Worm (Caenorhabditis elegans): ENCODE data around the gene nhx-3.

- TF ChIP-seq unc-130 (GFP tag; optimal IDR thresholded peaks at IDR 0.05): no peak
- no peak for TF ChIP-seq nhr-102 (tag; optimal IDR thresholded peaks at IDR 0.05)
- TF ChIP-seq daf-16 (GFP tag; optimal IDR thresholded peaks at IDR 0.05): no peak
- TF ChIP-seq daf-16 (tag; optimal IDR thresholded peaks at IDR 0.05): no peak
- TF ChIP-seq snpc-4 (tag; optimal IDR thresholded peaks at IDR 0.05): no peak
- TF ChIP-seq aly-2 (tag; optimal IDR thresholded peaks at IDR 0.05): no peak
- TF ChIP-seq nhr-42 (GFP tag; IDR thresholded peaks at IDR 0.05): no peak
- no peak for TF ChIP-seq ama-1 (optimal IDR thresholded peaks at IDR 0.05)
Measured at ce11 chrV:7525695-7526094, 19.6 kb downstream of the nhx-3 start, which contains the start of gene C54F6.18.
